Worm (Caenorhabditis elegans): ENCODE data around the gene F57B9.8.

ce11 chrIII:6958674-6959241 lies 23.6 kb upstream of the F57B9.8 start:
- TF ChIP-seq fos-1 (tag; optimal IDR thresholded peaks at IDR 0.05) = no peak
- 0 out of 2 replicates have a peak, but pooled peaks have one; percentile 39 for TF ChIP-seq Y48G9A.11 (GFP tag; IDR thresholded peaks at IDR 0.05)
- no peak for TF ChIP-seq ZK337.2 (GFP tag; IDR thresholded peaks at IDR 0.05)
- peak; percentile 53; the same call in 1 of the 2 replicates for TF ChIP-seq pha-4 (GFP tag; IDR thresholded peaks at IDR 0.05)
- no peak for TF ChIP-seq pha-4 (tag; optimal IDR thresholded peaks at IDR 0.05)

All from whole organism, L4 larva.